Worm (Caenorhabditis elegans) whole organism, midembryonic: ENCODE measurements around the gene F59F5.5.

ENCODE experiments used
- T22C8.4 ChIP-seq: fragments of 200-800 bp; sonication (Bioruptor generic); IDR thresholded peaks from 2 replicates; pipeline ENCODE4 v1.3.6; 2022; ENCODE audit warnings: missing genetic modification characterization, missing compliant biosample characterization
- cog-1 ChIP-seq: sonication (generic microtip); optimal IDR thresholded peaks from 2 replicates; lab custom pipeline; 2016; ENCODE audit warnings: missing genetic modification characterization, missing compliant biosample characterization
- flt-1 ChIP-seq: fragments of 200-800 bp; sonication (Bioruptor generic); IDR thresholded peaks from 2 replicates; pipeline ENCODE4 v1.3.6; 2022; ENCODE audit warnings: missing genetic modification characterization, missing compliant biosample characterization
- klf-2 ChIP-seq: fragments of 200-800 bp; sonication (Bioruptor generic); conservative IDR thresholded peaks from 2 replicates; pipeline ENCODE4 v1.3.6; 2022; ENCODE audit warnings: missing genetic modification reagents, missing genetic modification characterization, missing compliant biosample characterization
- med-1 ChIP-seq: sonication (generic microtip); optimal IDR thresholded peaks from 2 replicates; lab custom pipeline; 2017; ENCODE audit warnings: missing genetic modification characterization, mild to moderate bottlenecking, missing compliant biosample characterization, antibody characterized with exemption, missing genetic modification reagents; ENCODE audit not compliant: insufficient read depth
- ref-1 ChIP-seq: fragments of 200-800 bp; sonication (Bioruptor generic); conservative IDR thresholded peaks from 2 replicates; pipeline ENCODE4 v1.3.6; 2022; ENCODE audit warnings: missing genetic modification reagents, missing genetic modification characterization, missing compliant biosample characterization
- tab-1 ChIP-seq: fragments of 200-800 bp; sonication (Bioruptor generic); IDR thresholded peaks from 2 replicates; pipeline ENCODE4 v1.3.6; 2022; ENCODE audit warnings: missing genetic modification characterization, missing compliant biosample characterization
- ztf-23 ChIP-seq: fragments of 200-800 bp; sonication (Bioruptor generic); IDR thresholded peaks from 2 replicates; pipeline ENCODE4 v1.3.6; 2022; ENCODE audit warnings: missing genetic modification reagents, missing genetic modification characterization, missing compliant biosample characterization
- ztf-29 ChIP-seq: fragments of 200-800 bp; sonication (Bioruptor generic); IDR thresholded peaks from 2 replicates; pipeline ENCODE4 v1.3.6; 2022; ENCODE audit warnings: missing genetic modification reagents, missing genetic modification characterization, missing compliant biosample characterization

F59F5.5 gene

DNA sequence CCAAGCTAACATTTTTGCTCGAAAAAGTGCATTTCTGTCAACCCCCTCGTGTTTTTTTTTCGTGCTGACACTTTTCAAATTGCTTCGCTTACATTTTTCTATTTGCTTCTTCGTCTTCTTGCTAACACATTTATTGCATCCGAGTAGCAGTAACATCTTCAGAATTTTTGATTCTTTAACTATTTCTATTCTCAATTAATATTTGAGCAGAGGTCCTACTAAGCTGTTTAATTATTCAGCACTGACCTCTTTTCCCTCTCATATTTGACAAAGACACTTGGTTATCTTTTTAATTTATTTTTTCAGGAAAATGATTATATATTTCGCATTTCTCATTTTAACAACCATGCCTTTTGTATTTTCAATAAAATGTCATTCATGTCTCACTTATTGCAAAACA lies at the start of gene F59F5.5:
F59F5.5 (plus strand) TSS at position 301 of the 400 bp plus-strand sequence.
- TF ChIP-seq med-1, result no peak
- TF ChIP-seq ref-1 (GFP tag; lab: Robert Waterston, UW), result no peak
- no peak for TF ChIP-seq ztf-29 (GFP tag; lab: Robert Waterston, UW)

DNA sequence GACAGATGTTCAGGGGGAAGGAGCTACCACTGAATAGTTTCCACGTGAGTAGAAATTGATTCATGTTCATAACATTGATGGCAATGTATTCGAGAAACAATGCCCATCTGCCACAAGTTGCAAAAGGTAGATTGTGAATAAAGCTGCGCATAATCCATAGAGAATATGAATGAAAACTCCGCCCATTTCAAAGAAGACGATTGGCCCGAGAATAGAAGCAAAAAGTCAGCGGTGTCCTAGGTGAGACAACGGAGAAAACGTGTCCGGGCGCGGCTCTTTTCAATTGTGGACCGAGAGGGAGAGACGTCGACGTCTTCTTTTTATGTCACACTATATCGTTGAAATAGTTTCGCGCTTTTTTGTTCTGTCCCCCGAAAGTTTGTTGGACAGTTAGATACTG lies 46.2 kb upstream of the F59F5.5 start, which contains the start of gene vab-3:
vab-3 (plus strand) TSS at position 301 of the 400 bp plus-strand sequence.
- TF ChIP-seq ztf-23 (GFP tag; lab: Robert Waterston, UW) (no peak), klf-2 (no peak), ztf-29 (GFP tag; lab: Robert Waterston, UW) (no peak), med-1 (no peak), flt-1 (GFP tag; lab: Robert Waterston, UW) (no peak), T22C8.4 (no peak), ref-1 (GFP tag; lab: Robert Waterston, UW) (no peak), cog-1 (tag; lab: Kevin White, UChicago) (no peak), tab-1 (GFP tag; lab: Robert Waterston, UW) (no peak)

DNA sequence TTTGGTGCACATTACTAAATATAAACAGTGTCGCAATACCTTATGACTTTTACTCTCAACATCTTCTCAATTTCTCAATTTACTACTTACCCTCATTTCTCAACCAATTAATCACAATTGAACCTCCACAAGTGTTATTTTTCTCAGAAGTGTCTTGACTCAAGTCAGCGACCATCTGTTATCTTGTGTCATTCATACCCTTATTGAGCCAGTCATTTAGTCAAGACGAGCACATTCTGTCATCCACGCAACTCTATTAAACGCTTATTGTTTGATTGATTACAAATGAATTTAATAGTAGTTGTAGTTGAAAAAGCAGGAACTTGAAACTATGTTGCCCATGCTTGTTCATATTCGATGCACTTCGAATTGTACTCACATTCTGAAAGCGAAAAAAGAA lies 42.4 kb upstream of the F59F5.5 start:
- no peak for TF ChIP-seq ztf-23 (GFP tag; lab: Robert Waterston, UW)
- no peak for TF ChIP-seq cog-1 (tag; lab: Kevin White, UChicago)
- TF ChIP-seq flt-1 (GFP tag; lab: Robert Waterston, UW), result no peak
- TF ChIP-seq med-1, result no peak

DNA sequence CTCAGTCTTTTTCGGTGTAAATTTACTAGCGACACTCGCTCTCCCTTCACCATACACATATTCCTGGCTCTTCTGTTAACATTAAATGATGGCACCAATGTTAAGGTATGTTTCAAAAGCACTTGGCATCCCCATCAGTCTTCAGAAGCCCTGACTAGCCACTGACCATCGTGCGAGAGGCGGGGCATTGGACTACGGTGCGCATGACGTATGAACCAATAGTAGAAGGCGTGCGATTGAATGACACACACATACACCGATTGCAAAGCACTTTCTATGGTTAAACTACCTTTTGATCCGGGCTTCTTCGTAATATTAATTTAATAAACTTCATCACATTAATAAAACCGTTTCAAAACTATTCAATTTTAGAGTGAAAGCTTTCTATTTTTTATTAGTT lies 40.6 kb upstream of the F59F5.5 start:
- TF ChIP-seq flt-1 (GFP tag; lab: Robert Waterston, UW) (no peak), tab-1 (GFP tag; lab: Robert Waterston, UW) (no peak), klf-2 (no peak), ztf-23 (GFP tag; lab: Robert Waterston, UW) (no peak), ref-1 (GFP tag; lab: Robert Waterston, UW) (no peak), T22C8.4 (no peak), med-1 (no peak), cog-1 (tag; lab: Kevin White, UChicago) (no peak), ztf-29 (GFP tag; lab: Robert Waterston, UW) (no peak)

DNA sequence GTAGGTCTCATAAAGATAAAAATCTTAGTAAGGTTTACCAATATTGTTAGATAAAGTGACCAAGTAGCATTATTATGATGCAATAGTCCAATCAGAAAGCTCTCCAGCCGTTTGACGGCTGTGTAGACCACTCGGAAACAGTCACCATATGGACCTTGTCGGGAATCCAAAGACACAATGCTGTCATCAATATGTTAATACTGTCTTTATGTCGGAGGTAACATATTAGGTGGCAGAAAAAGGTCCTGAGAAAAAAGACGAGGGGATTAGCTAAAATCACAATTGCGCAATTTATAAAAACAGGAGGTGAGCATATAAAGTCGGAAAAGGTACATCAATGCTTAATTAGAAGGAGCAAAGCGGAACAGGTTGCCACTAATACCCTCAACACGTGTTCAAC lies 37.8 kb upstream of the F59F5.5 start:
- no peak for TF ChIP-seq flt-1 (GFP tag; lab: Robert Waterston, UW)
- no peak for TF ChIP-seq ref-1 (GFP tag; lab: Robert Waterston, UW)
- no peak for TF ChIP-seq klf-2
- TF ChIP-seq T22C8.4, result no peak
- no peak for TF ChIP-seq ztf-29 (GFP tag; lab: Robert Waterston, UW)
- TF ChIP-seq tab-1 (GFP tag; lab: Robert Waterston, UW), result no peak
- TF ChIP-seq med-1, result no peak
- TF ChIP-seq ztf-23 (GFP tag; lab: Robert Waterston, UW), result no peak
- TF ChIP-seq cog-1 (tag; lab: Kevin White, UChicago), result no peak

DNA sequence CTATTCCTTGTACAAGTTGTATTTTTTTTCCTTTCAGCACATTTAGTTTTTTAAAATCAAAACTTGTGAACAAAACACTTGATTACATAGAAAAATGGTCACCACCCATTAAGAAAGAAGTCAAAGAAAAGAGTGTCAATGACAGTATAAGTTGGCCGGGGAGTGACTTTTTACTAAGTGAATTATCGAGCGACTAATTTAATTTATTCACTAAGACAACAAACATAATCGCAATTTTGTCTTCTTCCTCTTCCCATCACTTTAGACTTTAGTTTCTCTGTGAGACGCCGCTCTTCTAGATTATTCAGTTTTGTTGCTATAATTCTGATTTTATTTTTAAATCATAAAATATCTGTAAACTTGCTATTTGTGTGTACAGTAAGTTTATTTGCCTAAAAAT lies 31.8 kb upstream of the F59F5.5 start:
- TF ChIP-seq ztf-29 (GFP tag; lab: Robert Waterston, UW), result no peak
- no peak for TF ChIP-seq tab-1 (GFP tag; lab: Robert Waterston, UW)
- TF ChIP-seq ztf-23 (GFP tag; lab: Robert Waterston, UW), result no peak
- TF ChIP-seq T22C8.4, result no peak
- no peak for TF ChIP-seq klf-2
- TF ChIP-seq cog-1 (tag; lab: Kevin White, UChicago), result no peak
- no peak for TF ChIP-seq ref-1 (GFP tag; lab: Robert Waterston, UW)
- no peak for TF ChIP-seq flt-1 (GFP tag; lab: Robert Waterston, UW)
- TF ChIP-seq med-1, result no peak

DNA sequence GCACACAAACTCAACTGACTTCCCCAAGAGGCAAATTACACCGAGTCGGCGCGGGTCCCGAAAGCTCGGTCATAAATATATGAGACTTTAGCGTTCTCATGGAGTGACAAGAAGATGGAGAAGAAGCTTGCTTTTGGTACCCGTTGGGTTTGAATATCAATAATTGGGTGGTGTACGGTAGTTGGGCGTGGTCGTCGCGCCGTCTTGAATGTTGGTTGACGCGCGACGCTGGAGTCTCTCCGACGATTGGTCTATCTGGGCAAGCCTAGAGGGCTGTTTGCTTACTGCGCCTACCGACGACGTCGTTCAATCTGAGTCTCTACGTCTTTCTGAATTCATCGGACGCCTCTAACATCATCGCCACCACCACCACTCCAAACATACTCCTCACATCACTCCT lies 31.0 kb upstream of the F59F5.5 start:
- no peak for TF ChIP-seq ztf-29 (GFP tag; lab: Robert Waterston, UW)
- no peak for TF ChIP-seq cog-1 (tag; lab: Kevin White, UChicago)
- no peak for TF ChIP-seq tab-1 (GFP tag; lab: Robert Waterston, UW)
- TF ChIP-seq ref-1 (GFP tag; lab: Robert Waterston, UW), result no peak
- TF ChIP-seq med-1, result no peak
- TF ChIP-seq ztf-23 (GFP tag; lab: Robert Waterston, UW), result no peak
- TF ChIP-seq flt-1 (GFP tag; lab: Robert Waterston, UW), result no peak
- TF ChIP-seq T22C8.4, result no peak
- TF ChIP-seq klf-2, result no peak

DNA sequence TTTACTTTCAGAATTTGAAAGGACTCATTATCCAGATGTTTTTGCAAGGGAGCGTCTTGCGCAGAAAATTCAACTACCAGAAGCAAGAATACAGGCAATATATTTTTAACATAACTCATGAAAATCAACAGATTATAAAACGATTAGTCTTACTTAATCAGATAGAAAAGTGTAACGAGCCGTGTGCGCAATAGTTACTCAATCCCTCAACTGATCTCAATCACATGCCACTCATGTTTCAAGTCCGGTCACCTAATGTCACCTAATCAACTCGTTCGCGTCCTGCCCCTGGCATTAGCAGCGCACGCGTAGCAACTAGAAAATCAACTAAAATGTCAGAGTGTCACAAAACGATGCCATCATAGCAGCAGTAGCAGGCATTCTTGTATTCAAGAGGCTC lies 29.3 kb upstream of the F59F5.5 start:
- TF ChIP-seq klf-2 (no peak), med-1 (no peak), ref-1 (GFP tag; lab: Robert Waterston, UW) (no peak), ztf-29 (GFP tag; lab: Robert Waterston, UW) (no peak), flt-1 (GFP tag; lab: Robert Waterston, UW) (no peak), T22C8.4 (no peak), cog-1 (tag; lab: Kevin White, UChicago) (no peak), tab-1 (GFP tag; lab: Robert Waterston, UW) (no peak), ztf-23 (GFP tag; lab: Robert Waterston, UW) (no peak)

DNA sequence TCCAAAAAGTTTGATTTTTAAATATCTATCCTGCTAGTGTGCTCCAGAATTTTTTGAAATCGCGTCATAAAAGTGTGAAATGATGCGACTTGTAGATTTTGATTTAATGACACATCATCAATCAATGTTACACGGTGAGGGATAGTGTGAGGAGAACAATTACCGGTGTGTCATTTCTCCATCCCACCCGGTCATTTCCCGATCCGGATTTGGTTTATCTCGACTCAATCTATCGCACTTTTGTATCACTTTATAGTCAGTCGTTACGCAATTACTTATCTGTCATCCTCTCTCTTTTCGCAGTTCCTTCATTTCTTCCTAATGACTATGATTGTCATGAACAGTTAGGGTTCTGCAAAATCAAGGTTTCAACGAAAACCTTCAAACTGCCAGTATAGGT lies 25.6 kb upstream of the F59F5.5 start:
- TF ChIP-seq tab-1 (GFP tag; lab: Robert Waterston, UW) (no peak), ztf-23 (GFP tag; lab: Robert Waterston, UW) (no peak), klf-2 (no peak), flt-1 (GFP tag; lab: Robert Waterston, UW) (no peak), T22C8.4 (no peak), ztf-29 (GFP tag; lab: Robert Waterston, UW) (no peak), ref-1 (GFP tag; lab: Robert Waterston, UW) (no peak)

DNA sequence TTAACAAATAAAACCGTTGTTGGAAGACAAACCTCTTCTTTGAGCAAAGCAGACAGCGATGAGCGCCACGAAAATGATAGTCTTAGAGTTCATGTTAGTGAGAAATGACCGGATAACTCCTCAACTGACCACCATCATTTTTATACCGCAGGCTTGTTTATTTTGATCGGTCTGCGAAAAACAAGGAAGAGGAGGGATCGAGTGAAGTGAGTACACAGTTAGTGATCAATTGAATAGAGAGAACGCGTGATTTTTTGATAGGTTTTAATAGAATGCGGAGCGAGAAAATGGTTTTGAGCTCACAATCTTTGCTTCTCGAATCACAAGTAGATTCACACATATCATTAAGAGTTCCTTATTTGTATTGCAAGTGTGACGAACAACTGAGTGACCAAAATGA lies 24.5 kb upstream of the F59F5.5 start, which contains the start of gene F14F3.4:
F14F3.4 (minus strand) TSS at position 101 of the 400 bp plus-strand sequence.
- TF ChIP-seq ztf-29 (GFP tag; lab: Robert Waterston, UW) (no peak), ztf-23 (GFP tag; lab: Robert Waterston, UW) (no peak), ref-1 (GFP tag; lab: Robert Waterston, UW) (no peak), klf-2 (no peak), T22C8.4 (no peak)
